Worm (Caenorhabditis elegans) whole organism, early embryonic: Measurements from ENCODE around the gene btb-12.
"Not testable (repeated sequence)": the region's sequence is repeated elsewhere in the genome, so short reads cannot be mapped to it uniquely, and the experiment has no call there.

Source experiments
- B0310.2 ChIP-seq: sonication (generic microtip); optimal IDR thresholded peaks from 2 replicates; lab custom pipeline; 2016; ENCODE audit warnings: mild to moderate bottlenecking, missing genetic modification characterization, missing compliant biosample characterization
- F13C5.2 ChIP-seq: sonication (generic microtip); optimal IDR thresholded peaks from 2 replicates; lab custom pipeline; 2017; ENCODE audit warnings: mild to moderate bottlenecking, missing genetic modification characterization, inconsistent platforms, missing compliant biosample characterization
- aly-1 ChIP-seq: sonication (generic microtip); optimal IDR thresholded peaks from 2 replicates; lab custom pipeline; 2016; ENCODE audit warnings: missing genetic modification characterization, missing compliant biosample characterization
- ama-1 ChIP-seq: fragments of 150-350 bp; optimal IDR thresholded peaks from 2 replicates; lab custom pipeline; 2014
- ceh-13 ChIP-seq: fragments of 200-800 bp; sonication (Bioruptor generic); optimal IDR thresholded peaks from 2 replicates; lab custom pipeline; 2018; ENCODE audit warnings: mild to moderate bottlenecking, missing genetic modification characterization, missing compliant biosample characterization
- ceh-36 ChIP-seq: sonication (generic microtip); optimal IDR thresholded peaks from 2 replicates; lab custom pipeline; 2016; ENCODE audit warnings: missing genetic modification characterization, inconsistent platforms, missing compliant biosample characterization
- ets-7 ChIP-seq: sonication (generic microtip); optimal IDR thresholded peaks from 2 replicates; lab custom pipeline; 2016; ENCODE audit warnings: missing genotype, missing genetic modification characterization, missing compliant biosample characterization
- flt-1 ChIP-seq: fragments of 200-800 bp; sonication (Bioruptor generic); IDR thresholded peaks from 2 replicates; pipeline ENCODE4 v1.3.6; 2022; ENCODE audit warnings: missing genetic modification characterization, missing compliant biosample characterization
- hmbx-1 ChIP-seq: sonication (generic microtip); optimal IDR thresholded peaks from 2 replicates; lab custom pipeline; 2016; ENCODE audit warnings: mild to moderate bottlenecking, missing genetic modification characterization, missing compliant biosample characterization
- hmg-4 ChIP-seq: fragments of 200-800 bp; sonication (Bioruptor generic); optimal IDR thresholded peaks from 2 replicates; lab custom pipeline; 2018; ENCODE audit warnings: mild to moderate bottlenecking, missing genetic modification characterization, missing compliant biosample characterization
- hnd-1 ChIP-seq: sonication (generic microtip); optimal IDR thresholded peaks from 2 replicates; lab custom pipeline; 2016; ENCODE audit warnings: missing genetic modification characterization, missing compliant biosample characterization
- pes-1 ChIP-seq: fragments of 200-800 bp; sonication (Bioruptor generic); IDR thresholded peaks from 2 replicates; pipeline ENCODE4 v1.3.6; 2022; ENCODE audit warnings: missing genetic modification reagents, missing genetic modification characterization, missing compliant biosample characterization
- scrt-1 ChIP-seq: fragments of 200-800 bp; sonication (Bioruptor generic); IDR thresholded peaks from 2 replicates; pipeline ENCODE4 v1.3.6; 2022; ENCODE audit warnings: missing genetic modification characterization, missing compliant biosample characterization
- sea-1 ChIP-seq: fragments of 200-800 bp; sonication (Bioruptor generic); conservative IDR thresholded peaks from 2 replicates; pipeline ENCODE4 v1.3.6; 2022; ENCODE audit warnings: missing genetic modification characterization, missing compliant biosample characterization
- tbx-11 ChIP-seq: fragments of 200-800 bp; sonication (Bioruptor generic); IDR thresholded peaks from 2 replicates; pipeline ENCODE4 v1.3.6; 2022; ENCODE audit warnings: missing genetic modification characterization, missing compliant biosample characterization
- tbx-37 ChIP-seq: fragments of 200-800 bp; sonication (Bioruptor generic); conservative IDR thresholded peaks from 2 replicates; pipeline ENCODE4 v1.3.6; 2022; ENCODE audit warnings: missing genetic modification reagents, missing genetic modification characterization, missing compliant biosample characterization
- tra-4 ChIP-seq: sonication (generic microtip); optimal IDR thresholded peaks from 2 replicates; lab custom pipeline; 2017; ENCODE audit warnings: missing genetic modification characterization, missing compliant biosample characterization

The btb-12 gene

ce11 chrII:1657202-1657601 is 2.2 kb downstream of the btb-12 start, which contains the start of gene ZC204.12:
ZC204.12 (minus strand) TSS chrII:1657302.
- TF ChIP-seq hmg-4 = no peak
- TF ChIP-seq F13C5.2 (tag; lab: Kevin White, UChicago) = no peak
- TF ChIP-seq aly-1 = no peak

DNA sequence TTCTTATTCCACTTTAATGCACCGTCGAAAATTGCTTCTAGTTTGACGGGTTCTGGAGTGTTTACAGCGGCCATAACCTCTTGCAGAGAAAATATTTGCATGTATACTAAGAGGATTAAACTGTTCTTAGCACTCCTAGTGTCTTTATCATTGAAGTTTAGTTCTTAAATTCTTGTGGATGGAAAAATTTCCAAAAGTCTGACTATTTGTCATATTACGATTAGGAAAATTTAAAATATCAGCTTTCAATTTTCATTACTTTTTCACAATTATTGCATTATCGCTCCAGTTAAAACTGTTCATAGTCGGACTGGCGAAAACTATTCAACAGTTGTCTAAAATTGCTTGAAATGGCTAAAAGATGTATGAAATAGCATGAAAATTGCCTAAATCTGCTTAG is 5.9 kb downstream of the btb-12 start, which contains the start of gene ZC204.13:
Gene ZC204.13, minus strand, starts transcription at position 101 of the 400 bp plus-strand sequence.
- TF ChIP-seq B0310.2 (tag; lab: Kevin White, UChicago); flt-1 (GFP tag; lab: Robert Waterston, UW); ama-1 (lab: Kevin White, UChicago): not testable (repeated sequence)

DNA sequence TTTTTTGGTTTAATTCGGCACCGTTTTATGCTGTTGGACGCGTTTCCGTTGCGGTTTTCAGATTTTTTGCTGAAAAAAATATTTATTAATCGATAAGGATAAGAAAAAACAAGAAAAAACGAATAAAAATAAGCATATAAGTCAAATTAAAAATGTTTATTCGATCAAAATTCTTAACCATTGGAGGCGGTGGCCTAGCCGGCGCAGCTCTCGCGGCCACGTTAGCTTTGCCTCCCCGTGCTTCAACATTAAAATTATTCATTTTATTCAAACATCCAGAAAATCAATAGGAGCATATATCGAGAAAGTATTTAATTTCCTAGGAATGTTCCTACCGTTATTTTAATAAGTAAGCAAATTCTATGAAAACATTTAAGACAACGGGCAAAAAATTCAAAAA is 7.9 kb downstream of the btb-12 start, which contains the start of gene ZC204.14:
Gene ZC204.14, minus strand, starts transcription at position 69 of the 400 bp plus-strand sequence.
- TF ChIP-seq flt-1 (GFP tag; lab: Robert Waterston, UW) (no peak), ceh-36 (tag; lab: Kevin White, UChicago) (no peak), aly-1 (no peak), hmg-4 (no peak), ceh-13 (GFP tag; lab: Kevin White, UChicago) (no peak), tra-4 (tag; lab: Kevin White, UChicago) (no peak), hnd-1 (no peak), tbx-11 (no peak), F13C5.2 (tag; lab: Kevin White, UChicago) (no peak), B0310.2 (tag; lab: Kevin White, UChicago) (no peak), pes-1 (GFP tag; lab: Robert Waterston, UW) (no peak), sea-1 (no peak), ama-1 (lab: Kevin White, UChicago) (no peak), ets-7 (tag; lab: Kevin White, UChicago) (no peak), tbx-37 (GFP tag; lab: Robert Waterston, UW) (no peak), hmbx-1 (tag; lab: Kevin White, UChicago) (no peak), scrt-1 (GFP tag; lab: Robert Waterston, UW) (no peak)

ce11 chrII:1663516-1663915 is 8.5 kb downstream of the btb-12 start, which contains the start of gene duxl-1:
duxl-1 (plus strand) TSS chrII:1663699.
- TF ChIP-seq hmg-4 (peak; percentile 16), aly-1 (no peak), scrt-1 (GFP tag; lab: Robert Waterston, UW) (no peak)

ce11 chrII:1666025-1666424 is 11.0 kb downstream of the btb-12 start, which contains the start of gene srlf-29:
srlf-29 (plus strand) TSS chrII:1666325.
- no peak for TF ChIP-seq pes-1 (GFP tag; lab: Robert Waterston, UW)
- TF ChIP-seq ceh-13 (GFP tag; lab: Kevin White, UChicago) = no peak
- TF ChIP-seq tra-4 (tag; lab: Kevin White, UChicago) = no peak
- no peak for TF ChIP-seq flt-1 (GFP tag; lab: Robert Waterston, UW)
- TF ChIP-seq hmbx-1 (tag; lab: Kevin White, UChicago) = no peak
- no peak for TF ChIP-seq scrt-1 (GFP tag; lab: Robert Waterston, UW)
- no peak for TF ChIP-seq tbx-11
- no peak for TF ChIP-seq B0310.2 (tag; lab: Kevin White, UChicago)
- TF ChIP-seq ceh-36 (tag; lab: Kevin White, UChicago) = no peak
- no peak for TF ChIP-seq tbx-37 (GFP tag; lab: Robert Waterston, UW)
- TF ChIP-seq hmg-4 = no peak
- TF ChIP-seq F13C5.2 (tag; lab: Kevin White, UChicago) = no peak
- TF ChIP-seq ets-7 (tag; lab: Kevin White, UChicago) = no peak
- no peak for TF ChIP-seq ama-1 (lab: Kevin White, UChicago)
- TF ChIP-seq aly-1 = no peak
- no peak for TF ChIP-seq hnd-1
- TF ChIP-seq sea-1 = no peak

DNA sequence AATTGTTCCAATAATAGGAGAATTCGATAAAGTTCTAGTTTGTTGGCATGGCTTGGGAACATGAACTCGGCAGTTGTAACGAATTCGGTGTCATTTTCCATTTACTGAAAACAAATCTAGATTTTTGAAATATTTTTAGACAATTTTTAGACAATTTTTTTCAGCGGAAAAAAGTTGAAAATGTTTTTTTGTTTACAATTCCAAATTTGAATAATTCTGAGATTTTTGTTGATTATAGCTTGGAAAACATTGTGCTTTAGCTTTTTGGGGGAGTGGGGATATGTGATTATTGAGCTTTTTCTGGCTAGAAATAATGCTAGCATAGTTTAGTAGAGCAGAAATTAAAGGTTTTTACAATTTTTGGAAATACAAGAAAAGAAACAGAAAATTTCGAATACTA is 13.9 kb downstream of the btb-12 start, which contains the start of gene srw-97:
Gene srw-97, minus strand, starts transcription at position 101 of the 400 bp plus-strand sequence.
- TF ChIP-seq ets-7 (tag; lab: Kevin White, UChicago) (no peak), flt-1 (GFP tag; lab: Robert Waterston, UW) (no peak), tbx-11 (no peak), hmg-4 (no peak), tra-4 (tag; lab: Kevin White, UChicago) (no peak), ceh-36 (tag; lab: Kevin White, UChicago) (no peak), B0310.2 (tag; lab: Kevin White, UChicago) (no peak), tbx-37 (GFP tag; lab: Robert Waterston, UW) (no peak)

DNA sequence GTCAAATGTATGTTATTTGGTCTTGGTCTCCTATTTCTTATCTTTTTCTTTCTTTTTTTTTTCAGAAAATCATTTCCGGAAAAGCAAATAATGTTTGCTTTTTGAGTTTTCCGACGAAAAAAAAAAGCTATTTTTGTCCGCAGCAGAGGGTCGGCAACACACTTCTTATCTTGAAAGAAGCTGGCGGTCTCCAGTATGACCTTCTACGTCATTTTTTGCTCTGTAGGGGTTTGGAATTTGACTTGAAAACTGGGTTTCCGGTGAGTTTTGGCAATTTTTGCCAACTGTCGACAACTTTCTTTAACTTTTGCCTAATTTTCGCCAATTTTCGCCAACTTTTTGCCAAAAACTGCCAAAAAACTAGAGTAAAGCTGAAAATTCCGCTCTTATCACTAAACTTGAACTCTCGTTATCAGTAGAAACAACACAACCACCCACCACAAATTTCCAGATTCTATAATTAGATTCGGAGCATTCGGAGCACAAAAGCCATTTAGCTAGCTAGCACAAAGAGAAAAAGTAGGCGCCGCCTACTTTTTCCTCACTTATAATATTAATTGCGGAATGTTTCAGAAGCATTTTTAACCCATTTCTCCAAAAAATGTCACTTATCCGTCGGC is 15.4 kb downstream of the btb-12 start, which contains the start of gene nhx-6:
Gene nhx-6, plus strand, starts transcription at position 570 of the 620 bp plus-strand sequence.
- no peak for TF ChIP-seq F13C5.2 (tag; lab: Kevin White, UChicago)
- no peak for TF ChIP-seq ets-7 (tag; lab: Kevin White, UChicago)
- no peak for TF ChIP-seq ama-1 (lab: Kevin White, UChicago)
- TF ChIP-seq sea-1 = no peak
- no peak for TF ChIP-seq hmg-4
- no peak for TF ChIP-seq scrt-1 (GFP tag; lab: Robert Waterston, UW)
- no peak for TF ChIP-seq B0310.2 (tag; lab: Kevin White, UChicago)

- TF ChIP-seq tra-4 (tag; lab: Kevin White, UChicago) (no peak), hmg-4 (no peak), F13C5.2 (tag; lab: Kevin White, UChicago) (no peak), flt-1 (GFP tag; lab: Robert Waterston, UW) (no peak), ets-7 (tag; lab: Kevin White, UChicago) (no peak), pes-1 (GFP tag; lab: Robert Waterston, UW) (no peak), hnd-1 (no peak)
Measured at ce11 chrII:1670985-1671384, 16.0 kb downstream of the btb-12 start.
